Fruit fly (Drosophila melanogaster) whole organism, embryonic: ENCODE results near the gene Sem1.

Experiments
- Abd-B ChIP-seq: fragments of 200-800 bp; sonication (Bioruptor generic); optimal IDR thresholded peaks from 2 replicates; lab custom pipeline; 2018; ENCODE audit warnings: missing biosample characterization, mild to moderate bottlenecking, missing genetic modification characterization, moderate library complexity
- B-H2 ChIP-seq: fragments of 200-800 bp; sonication (Bioruptor generic); optimal IDR thresholded peaks from 2 replicates; lab custom pipeline; 2018; ENCODE audit warnings: missing biosample characterization, mild to moderate bottlenecking, missing genetic modification characterization
- BtbVII ChIP-seq: fragments of 200-800 bp; sonication (Bioruptor generic); optimal IDR thresholded peaks from 3 replicates; lab custom pipeline; 2017; ENCODE audit warnings: missing biosample characterization, mild to moderate bottlenecking, missing genetic modification characterization
- Bteb2 ChIP-seq: fragments of 200-800 bp; sonication (Bioruptor generic); optimal IDR thresholded peaks from 2 replicates; lab custom pipeline; 2016; ENCODE audit warnings: missing biosample characterization, missing genetic modification characterization
- CG1233 ChIP-seq: fragments of 200-800 bp; sonication (Bioruptor generic); optimal IDR thresholded peaks from 4 replicates; lab custom pipeline; 2018; ENCODE audit warnings: missing biosample characterization, mild to moderate bottlenecking, missing genetic modification characterization
- CG13287 ChIP-seq: fragments of 200-800 bp; sonication (Bioruptor generic); IDR thresholded peaks from 2 replicates; pipeline ENCODE4 v1.3.6; 2022; ENCODE audit warnings: missing biosample characterization, missing genetic modification characterization; ENCODE audit not compliant: partially characterized antibody
- CG14710 ChIP-seq: fragments of 200-800 bp; sonication (Bioruptor generic); optimal IDR thresholded peaks from 3 replicates; lab custom pipeline; 2019; ENCODE audit warnings: missing biosample characterization, mild to moderate bottlenecking, missing genetic modification characterization, moderate library complexity
- CG15011 ChIP-seq: fragments of 200-800 bp; sonication (Bioruptor generic); optimal IDR thresholded peaks from 3 replicates; lab custom pipeline; 2018; ENCODE audit warnings: missing biosample characterization, mild to moderate bottlenecking, missing genetic modification characterization
- CG2116 ChIP-seq: fragments of 200-800 bp; sonication (Bioruptor generic); optimal IDR thresholded peaks from 3 replicates; lab custom pipeline; 2018; ENCODE audit warnings: missing biosample characterization, mild to moderate bottlenecking, missing genetic modification characterization
- CG30431 ChIP-seq: fragments of 200-800 bp; sonication (Bioruptor generic); optimal IDR thresholded peaks from 2 replicates; lab custom pipeline; 2017; ENCODE audit warnings: missing biosample characterization, missing genetic modification characterization
- CG32767 ChIP-seq: fragments of 200-800 bp; sonication (Bioruptor generic); IDR thresholded peaks from 2 replicates; pipeline ENCODE4 v1.3.6; 2022; ENCODE audit warnings: missing biosample characterization, missing genetic modification characterization
- CG32772 ChIP-seq: fragments of 200-800 bp; sonication (Bioruptor generic); IDR thresholded peaks from 2 replicates; pipeline ENCODE4 v1.3.6; 2022; ENCODE audit warnings: missing biosample characterization, missing genetic modification characterization
- CG4707 ChIP-seq: fragments of 200-800 bp; sonication (Bioruptor generic); optimal IDR thresholded peaks from 2 replicates; lab custom pipeline; 2018; ENCODE audit warnings: missing biosample characterization, mild to moderate bottlenecking, missing genetic modification characterization, moderate library complexity
- CG5953 ChIP-seq: fragments of 200-800 bp; sonication (Bioruptor generic); IDR thresholded peaks from 2 replicates; pipeline ENCODE4 v1.3.6; 2022; ENCODE audit warnings: missing biosample characterization, missing genetic modification characterization
- CG6254 ChIP-seq: fragments of 200-800 bp; sonication (Bioruptor generic); optimal IDR thresholded peaks from 3 replicates; lab custom pipeline; 2017; ENCODE audit warnings: mild to moderate bottlenecking, missing biosample characterization, missing genetic modification reagents, missing genetic modification characterization
- CG8359 ChIP-seq: fragments of 200-800 bp; sonication (Bioruptor generic); optimal IDR thresholded peaks from 2 replicates; lab custom pipeline; 2017; ENCODE audit warnings: missing biosample characterization, mild to moderate bottlenecking, missing genetic modification characterization, borderline replicate concordance
- CG9727 ChIP-seq: fragments of 200-800 bp; sonication (Bioruptor generic); optimal IDR thresholded peaks from 3 replicates; lab custom pipeline; 2017; ENCODE audit warnings: missing biosample characterization, mild to moderate bottlenecking, missing genetic modification characterization
- CkIIα-i1 ChIP-seq: fragments of 200-800 bp; sonication (Bioruptor generic); IDR thresholded peaks from 2 replicates; pipeline ENCODE4 v1.3.6; 2022; ENCODE audit warnings: missing biosample characterization, missing genetic modification characterization
- Drgx ChIP-seq: fragments of 200-800 bp; sonication (Bioruptor generic); IDR thresholded peaks from 2 replicates; pipeline ENCODE4 v1.3.6; 2022; ENCODE audit warnings: missing biosample characterization, missing genetic modification characterization
- E2f2 ChIP-seq: fragments of 200-800 bp; sonication (Bioruptor generic); IDR thresholded peaks from 2 replicates; pipeline ENCODE4 v1.3.6; 2022; ENCODE audit warnings: missing biosample characterization, missing genetic modification characterization
- Fer2 ChIP-seq: fragments of 200-800 bp; sonication (Bioruptor generic); optimal IDR thresholded peaks from 2 replicates; lab custom pipeline; 2018; ENCODE audit warnings: missing biosample characterization, mild to moderate bottlenecking, missing genetic modification characterization, moderate library complexity
- Fer3 ChIP-seq: fragments of 200-800 bp; sonication (Bioruptor generic); optimal IDR thresholded peaks from 2 replicates; lab custom pipeline; 2018; ENCODE audit warnings: missing biosample characterization, mild to moderate bottlenecking, missing genetic modification characterization, moderate library complexity
- Gsc ChIP-seq: fragments of 200-800 bp; sonication (Bioruptor generic); IDR thresholded peaks from 2 replicates; pipeline ENCODE4 v1.3.6; 2022; ENCODE audit warnings: missing biosample characterization, missing genetic modification characterization
- Hand ChIP-seq: fragments of 200-800 bp; sonication (Bioruptor generic); optimal IDR thresholded peaks from 2 replicates; lab custom pipeline; 2017; ENCODE audit warnings: mild to moderate bottlenecking, missing biosample characterization, missing genetic modification reagents, missing genetic modification characterization
- Optix ChIP-seq: fragments of 200-800 bp; sonication (Bioruptor generic); IDR thresholded peaks from 3 replicates; pipeline ENCODE4 v1.3.6; 2022; ENCODE audit warnings: missing biosample characterization, missing genetic modification characterization
- Six4 ChIP-seq: fragments of 200-800 bp; sonication (Bioruptor generic); optimal IDR thresholded peaks from 2 replicates; lab custom pipeline; 2016; ENCODE audit warnings: missing biosample characterization, missing genetic modification characterization
- Sox102F ChIP-seq: fragments of 200-800 bp; sonication (Bioruptor generic); optimal IDR thresholded peaks from 2 replicates; lab custom pipeline; 2018; ENCODE audit warnings: missing biosample characterization, mild to moderate bottlenecking, missing genetic modification characterization, moderate library complexity
- Usf ChIP-seq: fragments of 200-800 bp; sonication (Bioruptor generic); optimal IDR thresholded peaks from 2 replicates; lab custom pipeline; 2017; ENCODE audit warnings: missing genotype, missing biosample characterization, missing genetic modification characterization
- al ChIP-seq: fragments of 200-800 bp; sonication (Bioruptor generic); IDR thresholded peaks from 2 replicates; pipeline ENCODE4 v1.3.6; 2022; ENCODE audit warnings: missing biosample characterization, missing genetic modification characterization
- ap ChIP-seq: fragments of 200-800 bp; sonication (Bioruptor generic); IDR thresholded peaks from 2 replicates; pipeline ENCODE4 v1.3.6; 2022; ENCODE audit warnings: missing biosample characterization, missing genetic modification characterization
- bab2 ChIP-seq: fragments of 200-800 bp; sonication (Bioruptor generic); optimal IDR thresholded peaks from 2 replicates; lab custom pipeline; 2016; ENCODE audit warnings: missing biosample characterization, missing genetic modification characterization
- cas ChIP-seq: fragments of 200-800 bp; sonication (Bioruptor generic); IDR thresholded peaks from 2 replicates; pipeline ENCODE4 v1.3.6; 2022; ENCODE audit warnings: missing biosample characterization, missing genetic modification characterization
- chn ChIP-seq: fragments of 200-800 bp; sonication (Bioruptor generic); optimal IDR thresholded peaks from 2 replicates; lab custom pipeline; 2016; ENCODE audit warnings: missing biosample characterization, missing genetic modification characterization
- croc ChIP-seq: fragments of 200-800 bp; sonication (Bioruptor generic); conservative IDR thresholded peaks from 3 replicates; pipeline ENCODE4 v1.3.6; 2022; ENCODE audit warnings: missing biosample characterization, missing genetic modification characterization
- crp ChIP-seq, 2 experiments: fragments of 200-800 bp; sonication (Bioruptor generic); optimal IDR thresholded peaks; 2 replicates in 1 of 2; 3 replicates in 1 of 2; lab custom pipeline; 2017; ENCODE audit warnings: missing biosample characterization in 2 of 2, missing genetic modification characterization in 2 of 2, mild to moderate bottlenecking in 1 of 2, moderate library complexity in 1 of 2
- gfzf ChIP-seq: fragments of 200-800 bp; sonication (Bioruptor generic); optimal IDR thresholded peaks from 2 replicates; lab custom pipeline; 2016; ENCODE audit warnings: missing biosample characterization, mild to moderate bottlenecking, missing genetic modification characterization, moderate library complexity
- gt ChIP-seq: fragments of 200-800 bp; sonication (Bioruptor generic); IDR thresholded peaks from 2 replicates; pipeline ENCODE4 v1.3.6; 2022; ENCODE audit warnings: missing biosample characterization, missing genetic modification characterization
- ind ChIP-seq: fragments of 200-800 bp; sonication (Bioruptor generic); optimal IDR thresholded peaks from 3 replicates; lab custom pipeline; 2016; ENCODE audit warnings: missing biosample characterization, missing genetic modification characterization
- insv ChIP-seq, 2 experiments: fragments of 200-800 bp; sonication (Bioruptor generic); optimal IDR thresholded peaks; 3 replicates each; lab custom pipeline; 2016 to 2018; ENCODE audit warnings: missing biosample characterization in 2 of 2, missing genetic modification characterization in 2 of 2
- jing ChIP-seq: fragments of 200-800 bp; sonication (Bioruptor generic); optimal IDR thresholded peaks from 2 replicates; lab custom pipeline; 2018; ENCODE audit warnings: missing biosample characterization, mild to moderate bottlenecking, missing genetic modification characterization
- kni ChIP-seq: fragments of 200-800 bp; sonication (Bioruptor generic); optimal IDR thresholded peaks from 3 replicates; lab custom pipeline; 2017; ENCODE audit warnings: mild to moderate bottlenecking, missing biosample characterization, missing genetic modification reagents, missing genetic modification characterization
- lov ChIP-seq, 2 experiments: fragments of 200-800 bp in 1 of 2; fragments of >200 bp in 1 of 2; sonication (Bioruptor generic) in 1 of 2; IDR thresholded peaks in 1 of 2; optimal IDR thresholded peaks in 1 of 2; 2 replicates in 1 of 2; 3 replicates in 1 of 2; pipeline versions ENCODE4 v1.3.6 to Lab custom; 2017 to 2022; ENCODE audit warnings: missing biosample characterization in 1 of 2, missing genetic modification characterization in 1 of 2
- mld ChIP-seq: fragments of 200-800 bp; sonication (Bioruptor generic); IDR thresholded peaks from 3 replicates; pipeline ENCODE4 v1.3.6; 2022; ENCODE audit warnings: missing biosample characterization, missing genetic modification characterization; ENCODE audit not compliant: partially characterized antibody
- nau ChIP-seq: fragments of 200-800 bp; sonication (Bioruptor generic); optimal IDR thresholded peaks from 3 replicates; lab custom pipeline; 2017; ENCODE audit warnings: missing biosample characterization, mild to moderate bottlenecking, missing genetic modification characterization, missing genetic modification reagents
- sqz ChIP-seq: fragments of 200-800 bp; sonication (Bioruptor generic); optimal IDR thresholded peaks from 3 replicates; lab custom pipeline; 2018; ENCODE audit warnings: missing biosample characterization, mild to moderate bottlenecking, missing genetic modification characterization
- toy ChIP-seq: fragments of 200-800 bp; sonication (Bioruptor generic); IDR thresholded peaks from 2 replicates; pipeline ENCODE4 v1.3.6; 2022; ENCODE audit warnings: missing biosample characterization, missing genetic modification characterization
- vvl ChIP-seq: fragments of 200-800 bp; sonication (Bioruptor generic); IDR thresholded peaks from 2 replicates; pipeline ENCODE4 v1.3.6; 2022; ENCODE audit warnings: missing biosample characterization, missing genetic modification characterization
- zfh2 ChIP-seq: fragments of 200-800 bp; sonication (Bioruptor generic); optimal IDR thresholded peaks from 2 replicates; lab custom pipeline; 2016; ENCODE audit warnings: missing biosample characterization, missing genetic modification characterization

Sem1 gene

DNA sequence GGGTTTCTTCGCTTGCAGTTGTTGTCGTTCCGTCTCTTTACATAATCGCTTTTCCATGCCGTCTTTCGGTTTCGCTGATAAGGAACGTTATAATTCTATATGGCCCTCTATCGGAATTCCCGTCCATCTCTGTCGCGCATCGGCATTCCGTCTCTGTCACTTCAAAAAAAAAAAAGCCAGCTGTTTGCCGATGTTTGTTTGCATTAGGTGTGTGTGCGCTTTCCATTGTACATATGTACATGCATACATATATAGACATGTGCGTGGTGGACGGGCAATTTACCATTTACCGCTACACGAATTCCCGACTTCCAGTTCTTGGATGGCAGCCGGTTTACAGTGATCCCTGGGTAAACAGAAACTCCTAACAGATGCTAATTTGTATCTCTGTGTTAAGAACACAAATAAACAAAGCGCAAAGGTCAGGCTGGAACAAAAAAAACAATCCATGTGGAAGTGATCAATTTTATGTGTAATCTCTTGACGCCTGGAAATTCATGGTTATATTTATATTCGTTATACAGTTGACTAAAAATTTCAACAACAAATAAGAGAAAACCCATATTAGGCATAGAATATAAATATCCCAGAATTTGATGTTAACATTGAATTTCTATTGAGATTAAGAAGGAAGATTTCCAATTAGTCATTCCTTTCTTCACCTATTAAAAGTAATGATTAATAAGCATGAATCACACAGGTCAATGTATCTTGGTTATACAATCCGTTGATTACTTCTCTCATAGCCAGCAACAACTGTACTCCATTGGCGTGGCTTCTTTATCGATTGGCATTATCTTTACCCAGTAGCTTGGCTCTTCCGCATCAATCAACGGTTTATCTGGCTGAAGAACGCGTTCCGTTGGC lies 20.5 kb upstream of the Sem1 start (continued):
- TF ChIP-seq gt (GFP tag; lab: Robert Waterston, UW) (0 out of 2 replicates have a peak, but pooled peaks have one; percentile 12), jing (GFP tag; lab: Kevin White, UChicago) (no peak), ap (no peak), Hand (no peak), Abd-B (GFP tag; lab: Kevin White, UChicago) (no peak), ind (peak; percentile 18), Usf (GFP tag; lab: Kevin White, UChicago) (no peak), CG32772 (peak; percentile 78), lov (optimal IDR thresholded peaks at IDR 0.05; lab: Kevin White, UChicago) (no peak), lov (GFP tag; IDR thresholded peaks at IDR 0.05; lab: Robert Waterston, UW) (peak; percentile 81; the same call in 1 of the 3 replicates), E2f2 (GFP tag; lab: Robert Waterston, UW) (no peak), Gsc (GFP tag; lab: Robert Waterston, UW) (no peak), sqz (GFP tag; lab: Kevin White, UChicago) (peak; percentile 69), Optix (GFP tag; lab: Robert Waterston, UW) (0 out of 3 replicates have a peak, but pooled peaks have one; percentile 45), BtbVII (GFP tag; lab: Kevin White, UChicago) (no peak), gfzf (no peak), croc (GFP tag; lab: Robert Waterston, UW) (no peak), CG6254 (GFP tag; lab: Kevin White, UChicago) (no peak), cas (GFP tag; lab: Robert Waterston, UW) (no peak), CG9727 (peak; percentile 13), crp (GFP tag; optimal IDR thresholded peaks at IDR 0.05; lab: Kevin White, UChicago) (peak in 1 of 2 experiments; percentile 25), mld (GFP tag; lab: Robert Waterston, UW) (no peak), toy (GFP tag; lab: Robert Waterston, UW) (no peak), CG5953 (GFP tag; lab: Robert Waterston, UW) (0 out of 2 replicates have a peak, but pooled peaks have one; percentile 9), Six4 (GFP tag; lab: Kevin White, UChicago) (no peak), insv (GFP tag; optimal IDR thresholded peaks at IDR 0.05; lab: Kevin White, UChicago) (no peak), CG15011 (GFP tag; lab: Kevin White, UChicago) (no peak), Bteb2 (GFP tag; lab: Kevin White, UChicago) (no peak), CG32767 (no peak), al (no peak), nau (GFP tag; lab: Kevin White, UChicago) (no peak), CG1233 (no peak), CG2116 (peak; percentile 8), CG8359 (no peak), zfh2 (no peak), CG13287 (GFP tag; lab: Robert Waterston, UW) (no peak), CG4707 (GFP tag; lab: Kevin White, UChicago) (peak; percentile 59), B-H2 (GFP tag; lab: Kevin White, UChicago) (no peak), Sox102F (GFP tag; lab: Kevin White, UChicago) (peak; percentile 5), CG14710 (tag; lab: Kevin White, UChicago) (no peak), Fer3 (no peak), bab2 (GFP tag; lab: Kevin White, UChicago) (peak; percentile 24), Drgx (GFP tag; lab: Robert Waterston, UW) (0 out of 2 replicates have a peak, but pooled peaks have one; percentile 10), kni (GFP tag; lab: Kevin White, UChicago) (peak; percentile 60), chn (no peak), CG30431 (GFP tag; lab: Kevin White, UChicago) (no peak), CkIIα-i1 (no peak; the same call in 1 of the 2 replicates), vvl (GFP tag; lab: Robert Waterston, UW) (no peak), Fer2 (tag; lab: Kevin White, UChicago) (no peak)
